Worm (Caenorhabditis elegans) whole organism, L4/young adult: ENCODE results near the gene fut-4.

Experiments used
- W03F9.2 ChIP-seq: fragments of 150-350 bp; optimal IDR thresholded peaks from 2 replicates; lab custom pipeline; 2014; ENCODE audit warnings: missing biosample characterization, missing genetic modification characterization
- dao-5 ChIP-seq: sonication (generic microtip); optimal IDR thresholded peaks from 2 replicates; lab custom pipeline; 2016; ENCODE audit warnings: missing genotype, missing genetic modification characterization, moderate library complexity, missing compliant biosample characterization
- him-1 ChIP-seq: sonication (generic microtip); optimal IDR thresholded peaks from 2 replicates; lab custom pipeline; 2016; ENCODE audit warnings: missing genotype, missing genetic modification reagents, missing genetic modification characterization, missing compliant biosample characterization

fut-4 gene

DNA sequence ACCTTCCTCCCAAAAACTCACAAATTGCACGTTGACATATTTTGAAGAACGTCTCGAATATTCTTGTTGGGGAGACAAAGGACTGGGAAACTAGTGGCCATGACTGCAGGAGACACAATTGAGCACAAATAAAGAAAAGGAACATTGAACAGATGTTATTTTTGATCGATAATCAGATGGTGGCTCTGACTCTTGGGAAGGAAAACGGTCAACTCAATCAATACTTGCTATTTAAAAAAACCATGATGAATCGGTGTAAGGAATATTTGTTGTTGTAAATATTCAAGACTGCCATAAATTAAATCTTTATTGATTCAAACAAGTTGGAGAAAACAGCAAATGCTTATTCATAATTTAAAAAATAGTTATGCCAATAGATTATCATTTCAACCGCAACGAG lies 51.5 kb downstream of the fut-4 start, which contains the start of gene fbxb-105:
fbxb-105 (minus strand) TSS at position 101 of the 400 bp plus-strand sequence.
- TF ChIP-seq dao-5 (tag; lab: Kevin White, UChicago) (no peak), him-1 (tag; lab: Kevin White, UChicago) (no peak), W03F9.2 (tag; lab: Kevin White, UChicago) (no peak)
